Fruit fly (Drosophila melanogaster) whole organism, wandering third instar larva: ENCODE measurements around the gene Blos3.

ENCODE experiments used
- Abd-B ChIP-seq: fragments of >200 bp; optimal IDR thresholded peaks from 2 replicates; lab custom pipeline; 2017; ENCODE audit warnings: missing biosample characterization, missing genetic modification characterization
- CG32264 ChIP-seq: fragments of 200-800 bp; sonication (Bioruptor generic); optimal IDR thresholded peaks from 2 replicates; lab custom pipeline; 2016; ENCODE audit warnings: missing biosample characterization, missing genetic modification characterization
- CG9705 ChIP-seq: fragments of 200-800 bp; sonication (Bioruptor generic); optimal IDR thresholded peaks from 2 replicates; lab custom pipeline; 2018; ENCODE audit warnings: missing biosample characterization, mild to moderate bottlenecking, missing genetic modification characterization
- CrebA ChIP-seq: fragments of 200-800 bp; sonication (Bioruptor generic); optimal IDR thresholded peaks from 2 replicates; lab custom pipeline; 2016; ENCODE audit warnings: missing biosample characterization, mild to moderate bottlenecking, missing genetic modification characterization, borderline replicate concordance
- Dfd ChIP-seq: fragments of >200 bp; optimal IDR thresholded peaks from 2 replicates; lab custom pipeline; 2017; ENCODE audit warnings: missing biosample characterization, missing genetic modification characterization
- Dif ChIP-seq: fragments of 200-275, 200-300 bp; sonication (Bioruptor generic); optimal IDR thresholded peaks from 2 replicates; lab custom pipeline; 2018; ENCODE audit warnings: missing biosample characterization, missing genetic modification characterization; ENCODE audit not compliant: partially characterized antibody
- GATAd ChIP-seq: sonication (Bioruptor generic); optimal IDR thresholded peaks from 2 replicates; lab custom pipeline; 2016; ENCODE audit warnings: missing biosample characterization, missing genetic modification characterization
- HLH106 ChIP-seq: fragments of 200-800 bp; optimal IDR thresholded peaks from 3 replicates; lab custom pipeline; 2019; ENCODE audit warnings: missing biosample characterization, mild to moderate bottlenecking, missing genetic modification characterization, moderate library complexity
- Hnf4 ChIP-seq: fragments of 200-800 bp; sonication (Bioruptor generic); optimal IDR thresholded peaks from 2 replicates; lab custom pipeline; 2016; ENCODE audit warnings: missing biosample characterization, mild to moderate bottlenecking, missing genetic modification characterization
- Hr78 ChIP-seq: fragments of >200 bp; optimal IDR thresholded peaks from 2 replicates; lab custom pipeline; 2017; ENCODE audit warnings: missing biosample characterization, missing genetic modification characterization
- Hr83 ChIP-seq: fragments of 200-300 bp; sonication (Bioruptor generic); optimal IDR thresholded peaks from 2 replicates; lab custom pipeline; 2016; ENCODE audit warnings: missing biosample characterization, mild to moderate bottlenecking, missing genetic modification characterization, moderate library complexity; ENCODE audit not compliant: poor library complexity, severe bottlenecking
- Jra ChIP-seq: sonication (Bioruptor generic); optimal IDR thresholded peaks from 2 replicates; lab custom pipeline; 2016; ENCODE audit warnings: missing biosample characterization, missing genetic modification characterization
- Mio ChIP-seq: sonication (Bioruptor generic); optimal IDR thresholded peaks from 2 replicates; lab custom pipeline; 2016; ENCODE audit warnings: missing biosample characterization, missing genetic modification characterization
- Myc ChIP-seq: fragments of >200 bp; optimal IDR thresholded peaks from 2 replicates; lab custom pipeline; 2017
- N ChIP-seq: fragments of >200 bp; optimal IDR thresholded peaks from 2 replicates; lab custom pipeline; 2018; ENCODE audit warnings: missing biosample characterization, missing external identifiers, missing genetic modification characterization
- OdsH ChIP-seq: fragments of 200-800 bp; sonication (Bioruptor generic); optimal IDR thresholded peaks from 2 replicates; lab custom pipeline; 2016; ENCODE audit warnings: missing biosample characterization, mild to moderate bottlenecking, missing genetic modification characterization
- Rel ChIP-seq, 2 experiments: fragments of 200-800 bp; sonication (Bioruptor generic) in 1 of 2; optimal IDR thresholded peaks; 2 replicates in 1 of 2; 3 replicates in 1 of 2; lab custom pipeline; 2016 to 2019; ENCODE audit warnings: mild to moderate bottlenecking in 2 of 2, missing biosample characterization in 2 of 2, missing genetic modification characterization in 2 of 2, moderate library complexity in 1 of 2
- Sp1 ChIP-seq: fragments of 200-800 bp; sonication (Bioruptor generic); optimal IDR thresholded peaks from 3 replicates; lab custom pipeline; 2019; ENCODE audit warnings: missing biosample characterization, mild to moderate bottlenecking, missing genetic modification characterization, moderate library complexity
- Vsx2 ChIP-seq: fragments of 200-300, 225-300 bp; sonication (Bioruptor generic); optimal IDR thresholded peaks from 2 replicates; lab custom pipeline; 2018; ENCODE audit warnings: missing biosample characterization, missing genetic modification characterization; ENCODE audit not compliant: partially characterized antibody
- br ChIP-seq: fragments of 200-800 bp; sonication (Bioruptor generic); optimal IDR thresholded peaks from 2 replicates; lab custom pipeline; 2016; ENCODE audit warnings: missing biosample characterization, missing genetic modification characterization
- brk ChIP-seq: fragments of 200-800 bp; sonication (Bioruptor generic); optimal IDR thresholded peaks from 2 replicates; lab custom pipeline; 2016; ENCODE audit warnings: missing biosample characterization, mild to moderate bottlenecking, missing genetic modification characterization
- dl ChIP-seq, 2 experiments: fragments of 175-275, 200-275 bp in 1 of 2; fragments of 200-275 bp in 1 of 2; sonication (Bioruptor generic); optimal IDR thresholded peaks; lab custom pipeline; 2018; ENCODE audit warnings: mild to moderate bottlenecking in 2 of 2, missing biosample characterization in 2 of 2, missing genetic modification characterization in 2 of 2, moderate library complexity in 2 of 2; ENCODE audit not compliant: partially characterized antibody in 2 of 2, insufficient read depth in 1 of 2
- dmrt93B ChIP-seq: fragments of 200-800 bp; sonication (Bioruptor generic); optimal IDR thresholded peaks from 2 replicates; lab custom pipeline; 2018; ENCODE audit warnings: missing biosample characterization, mild to moderate bottlenecking, missing genetic modification characterization
- dsf ChIP-seq: sonication (Bioruptor generic); optimal IDR thresholded peaks from 2 replicates; lab custom pipeline; 2016; ENCODE audit warnings: missing biosample characterization, missing genetic modification characterization, borderline replicate concordance
- ey ChIP-seq: fragments of 200-800 bp; sonication (Bioruptor generic); optimal IDR thresholded peaks from 2 replicates; lab custom pipeline; 2016; ENCODE audit warnings: missing biosample characterization, missing genetic modification characterization
- foxo ChIP-seq, 2 experiments: fragments of 200-800 bp; sonication (Bioruptor generic); optimal IDR thresholded peaks; 2 replicates in 1 of 2; 3 replicates in 1 of 2; lab custom pipeline; 2016 to 2017; ENCODE audit warnings: missing biosample characterization in 2 of 2, missing genetic modification characterization in 2 of 2
- fru ChIP-seq: fragments of 200-800 bp; sonication (Bioruptor generic); optimal IDR thresholded peaks from 3 replicates; lab custom pipeline; 2016; ENCODE audit warnings: missing biosample characterization, mild to moderate bottlenecking, missing genetic modification characterization
- h ChIP-seq: fragments of 200-800 bp; sonication (Bioruptor generic); optimal IDR thresholded peaks from 3 replicates; lab custom pipeline; 2016; ENCODE audit warnings: missing biosample characterization, mild to moderate bottlenecking, missing genetic modification characterization
- jim ChIP-seq: fragments of 175-275, 200-325 bp; sonication (Bioruptor generic); optimal IDR thresholded peaks from 2 replicates; lab custom pipeline; 2016; ENCODE audit warnings: missing biosample characterization, mild to moderate bottlenecking, missing genetic modification characterization
- lola ChIP-seq: fragments of >200 bp; optimal IDR thresholded peaks from 2 replicates; lab custom pipeline; 2017; ENCODE audit warnings: missing biosample characterization, missing genetic modification characterization
- pan ChIP-seq: fragments of >200 bp; optimal IDR thresholded peaks from 2 replicates; lab custom pipeline; 2017
- psq ChIP-seq: fragments of 200-800 bp; sonication (Bioruptor generic); optimal IDR thresholded peaks from 3 replicates; lab custom pipeline; 2017; ENCODE audit warnings: missing biosample characterization, mild to moderate bottlenecking, missing genetic modification characterization, moderate library complexity
- rgr ChIP-seq: fragments of 200-800 bp; sonication (Bioruptor generic); optimal IDR thresholded peaks from 3 replicates; lab custom pipeline; 2016; ENCODE audit warnings: missing biosample characterization, mild to moderate bottlenecking, missing genetic modification characterization
- sage ChIP-seq: fragments of 200-800 bp; sonication (Bioruptor generic); optimal IDR thresholded peaks from 2 replicates; lab custom pipeline; 2016; ENCODE audit warnings: missing biosample characterization, mild to moderate bottlenecking, missing genetic modification characterization
- sv ChIP-seq: fragments of 200-800 bp; sonication (Bioruptor generic); optimal IDR thresholded peaks from 3 replicates; lab custom pipeline; 2016; ENCODE audit warnings: missing biosample characterization, missing genetic modification characterization
- tai ChIP-seq: sonication (Bioruptor generic); optimal IDR thresholded peaks from 2 replicates; lab custom pipeline; 2016; ENCODE audit warnings: missing biosample characterization, missing genetic modification characterization
- usp ChIP-seq: fragments of >200 bp; optimal IDR thresholded peaks from 2 replicates; lab custom pipeline; 2017; ENCODE audit warnings: missing biosample characterization, missing genetic modification characterization
- woc ChIP-seq: sonication (Bioruptor generic); optimal IDR thresholded peaks from 2 replicates; lab custom pipeline; 2016; ENCODE audit warnings: missing biosample characterization, mild to moderate bottlenecking, missing genetic modification characterization

Gene Blos3

dm6 chr3L:18890283-18891175 is 20.5 kb downstream of the Blos3 start, which contains the start of gene CG3961 (continued):
- TF ChIP-seq HLH106 (tag; lab: Kevin White, UChicago) (peak; percentile 99), tai (GFP tag; lab: Kevin White, UChicago) (peak; percentile 89), br (GFP tag; lab: Kevin White, UChicago) (peak; percentile 95)

dm6 chr3L:18891986-18892385 is 22.0 kb downstream of the Blos3 start, which contains the start of gene NijB:
Gene NijB (plus strand): TSS chr3L:18892383.
- peak; percentile 5 for TF ChIP-seq sage (GFP tag; lab: Kevin White, UChicago)
- no peak for TF ChIP-seq OdsH (GFP tag; lab: Kevin White, UChicago)
- peak; percentile 69 for TF ChIP-seq Myc (lab: Kevin White, UChicago)
- peak; percentile 19 for TF ChIP-seq jim (GFP tag; lab: Kevin White, UChicago)
- TF ChIP-seq Rel (GFP tag; optimal IDR thresholded peaks at IDR 0.05; lab: Kevin White, UChicago), result no peak
- TF ChIP-seq Rel (tag; optimal IDR thresholded peaks at IDR 0.05; lab: Kevin White, UChicago), result peak; percentile 69
- TF ChIP-seq tai (GFP tag; lab: Kevin White, UChicago), result peak; percentile 27
- TF ChIP-seq Jra (GFP tag; lab: Kevin White, UChicago), result no peak
- no peak for TF ChIP-seq CG32264
- peak; percentile 6 for TF ChIP-seq Dif (GFP tag; lab: Kevin White, UChicago)

DNA sequence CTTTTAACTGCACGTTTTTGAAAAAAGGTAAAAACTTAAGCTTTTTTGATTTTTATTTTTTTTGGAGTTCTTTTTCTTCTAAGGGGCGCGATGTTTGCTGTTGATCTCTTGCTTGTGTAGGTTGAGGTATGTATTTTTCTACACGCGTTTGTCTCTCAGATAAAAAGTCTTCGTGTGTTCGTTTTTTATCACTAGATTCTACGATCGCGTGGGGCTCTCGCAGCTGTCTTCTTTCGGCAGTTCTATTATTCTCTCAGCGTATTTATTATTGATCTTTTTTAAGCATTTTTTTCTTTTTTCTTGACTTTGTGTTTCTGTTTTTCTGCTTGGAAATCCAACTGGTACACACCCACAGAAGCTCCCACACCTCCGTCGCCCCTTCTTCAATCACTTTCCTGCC is 25.1 kb downstream of the Blos3 start:
- TF ChIP-seq OdsH (GFP tag; lab: Kevin White, UChicago) (no peak), Sp1 (GFP tag; lab: Kevin White, UChicago) (peak; percentile 44), Myc (lab: Kevin White, UChicago) (no peak), h (GFP tag; lab: Kevin White, UChicago) (peak; percentile 15), jim (GFP tag; lab: Kevin White, UChicago) (no peak), woc (GFP tag; lab: Kevin White, UChicago) (no peak), ey (GFP tag; lab: Kevin White, UChicago) (no peak), Hr83 (GFP tag; lab: Kevin White, UChicago) (no peak), br (GFP tag; lab: Kevin White, UChicago) (no peak), N (GFP tag; lab: Kevin White, UChicago) (no peak), sage (GFP tag; lab: Kevin White, UChicago) (peak; percentile 26), fru (GFP tag; lab: Kevin White, UChicago) (no peak), GATAd (GFP tag; lab: Kevin White, UChicago) (no peak), CG9705 (GFP tag; lab: Kevin White, UChicago) (no peak), dsf (GFP tag; lab: Kevin White, UChicago) (no peak), Mio (GFP tag; lab: Kevin White, UChicago) (no peak), usp (GFP tag; lab: Kevin White, UChicago) (no peak), HLH106 (tag; lab: Kevin White, UChicago) (no peak), rgr (no peak), dl (GFP tag; optimal IDR thresholded peaks at IDR 0.05; lab: Kevin White, UChicago; ENCODE audit: insufficient read depth in 1 of 2, partially characterized antibody in 2 of 2) (no peak), Jra (GFP tag; lab: Kevin White, UChicago) (no peak), Hnf4 (GFP tag; lab: Kevin White, UChicago) (no peak), Dif (GFP tag; lab: Kevin White, UChicago) (no peak), Hr78 (GFP tag; lab: Kevin White, UChicago) (no peak), dmrt93B (no peak), sv (GFP tag; lab: Kevin White, UChicago) (no peak), Rel (GFP tag; optimal IDR thresholded peaks at IDR 0.05; lab: Kevin White, UChicago) (peak; percentile 13), Rel (tag; optimal IDR thresholded peaks at IDR 0.05; lab: Kevin White, UChicago) (no peak), brk (GFP tag; lab: Kevin White, UChicago) (peak; percentile 43), tai (GFP tag; lab: Kevin White, UChicago) (no peak), Vsx2 (GFP tag; lab: Kevin White, UChicago) (no peak), lola (no peak), CrebA (GFP tag; lab: Kevin White, UChicago) (peak; percentile 36), CG32264 (no peak), Dfd (GFP tag; lab: Kevin White, UChicago) (no peak), foxo (GFP tag; optimal IDR thresholded peaks at IDR 0.05; lab: Kevin White, UChicago) (no peak), pan (lab: Kevin White, UChicago) (no peak), psq (GFP tag; lab: Kevin White, UChicago) (no peak), Abd-B (GFP tag; lab: Kevin White, UChicago) (no peak)
